Fruit fly (Drosophila melanogaster) whole organism, embryonic: ENCODE data around the gene Cpr67Fb.
A peak's percentile ranks its signal among the peaks of the same experiment; 100 is the strongest.

Source experiments
- Abd-B ChIP-seq: fragments of 200-800 bp; sonication (Bioruptor generic); optimal IDR thresholded peaks from 2 replicates; lab custom pipeline; 2018; ENCODE audit warnings: missing biosample characterization, mild to moderate bottlenecking, missing genetic modification characterization, moderate library complexity
- CG10147 ChIP-seq: fragments of 200-800 bp; sonication (Bioruptor generic); optimal IDR thresholded peaks from 2 replicates; lab custom pipeline; 2019; ENCODE audit warnings: missing biosample characterization, mild to moderate bottlenecking, missing genetic modification characterization, moderate library complexity
- CG10209 ChIP-seq: fragments of 200-800 bp; sonication (Bioruptor generic); optimal IDR thresholded peaks from 3 replicates; lab custom pipeline; 2017; ENCODE audit warnings: missing biosample characterization, mild to moderate bottlenecking, missing genetic modification characterization, missing genetic modification reagents
- CG10321 ChIP-seq: fragments of 200-800 bp; sonication (Bioruptor generic); IDR thresholded peaks from 2 replicates; pipeline ENCODE4 v1.3.6; 2022; ENCODE audit warnings: missing biosample characterization, missing genetic modification characterization
- CG10431 ChIP-seq: fragments of 200-800 bp; sonication (Bioruptor generic); optimal IDR thresholded peaks from 3 replicates; lab custom pipeline; 2018; ENCODE audit warnings: missing biosample characterization, mild to moderate bottlenecking, missing genetic modification characterization
- CG11093 ChIP-seq: fragments of 200-800 bp; sonication (Bioruptor generic); IDR thresholded peaks from 3 replicates; pipeline ENCODE4 v1.3.6; 2022; ENCODE audit warnings: missing biosample characterization, missing genetic modification characterization
- CG12769 ChIP-seq: fragments of 200-800 bp; sonication (Bioruptor generic); optimal IDR thresholded peaks from 2 replicates; lab custom pipeline; 2019; ENCODE audit warnings: missing biosample characterization, mild to moderate bottlenecking, missing genetic modification characterization, moderate library complexity
- CG13296 ChIP-seq: fragments of 200-800 bp; sonication (Bioruptor generic); optimal IDR thresholded peaks from 3 replicates; lab custom pipeline; 2018; ENCODE audit warnings: missing biosample characterization, mild to moderate bottlenecking, missing genetic modification characterization
- CG14441 ChIP-seq: fragments of 200-800 bp; sonication (Bioruptor generic); IDR thresholded peaks from 2 replicates; pipeline ENCODE4 v1.3.6; 2022; ENCODE audit warnings: missing biosample characterization, missing genetic modification characterization
- CG14860 ChIP-seq: fragments of 200-800 bp; sonication (Bioruptor generic); IDR thresholded peaks from 3 replicates; pipeline ENCODE4 v1.3.6; 2022; ENCODE audit warnings: missing biosample characterization, missing genetic modification characterization; ENCODE audit not compliant: partially characterized antibody
- CG15479 ChIP-seq: fragments of 200-800 bp; sonication (Bioruptor generic); optimal IDR thresholded peaks from 3 replicates; lab custom pipeline; 2019; ENCODE audit warnings: missing biosample characterization, mild to moderate bottlenecking, missing genetic modification characterization, moderate library complexity
- CG30431 ChIP-seq: fragments of 200-800 bp; sonication (Bioruptor generic); optimal IDR thresholded peaks from 2 replicates; lab custom pipeline; 2017; ENCODE audit warnings: missing biosample characterization, missing genetic modification characterization
- CG3163 ChIP-seq: fragments of 200-800 bp; sonication (Bioruptor generic); optimal IDR thresholded peaks from 3 replicates; lab custom pipeline; 2016; ENCODE audit warnings: missing biosample characterization, missing genetic modification characterization
- CG32767 ChIP-seq: fragments of 200-800 bp; sonication (Bioruptor generic); IDR thresholded peaks from 2 replicates; pipeline ENCODE4 v1.3.6; 2022; ENCODE audit warnings: missing biosample characterization, missing genetic modification characterization
- CG33213 ChIP-seq: fragments of 200-800 bp; sonication (Bioruptor generic); optimal IDR thresholded peaks from 3 replicates; lab custom pipeline; 2016; ENCODE audit warnings: missing biosample characterization, missing genetic modification characterization
- CG3407 ChIP-seq: fragments of 200-800 bp; sonication (Bioruptor generic); optimal IDR thresholded peaks from 2 replicates; lab custom pipeline; 2018; ENCODE audit warnings: missing biosample characterization, mild to moderate bottlenecking, missing genetic modification characterization
- CG4730 ChIP-seq: fragments of 200-800 bp; sonication (Bioruptor generic); IDR thresholded peaks from 2 replicates; pipeline ENCODE4 v1.3.6; 2022; ENCODE audit warnings: missing biosample characterization, missing genetic modification characterization
- CG7372 ChIP-seq: fragments of 200-800 bp; sonication (Bioruptor generic); IDR thresholded peaks from 2 replicates; pipeline ENCODE4 v1.3.6; 2022; ENCODE audit warnings: missing biosample characterization, missing genetic modification characterization
- CG8388 ChIP-seq: fragments of 200-800 bp; sonication (Bioruptor generic); optimal IDR thresholded peaks from 2 replicates; lab custom pipeline; 2019; ENCODE audit warnings: missing biosample characterization, mild to moderate bottlenecking, missing genetic modification characterization, moderate library complexity
- CG9609 ChIP-seq: fragments of 200-800 bp; sonication (Bioruptor generic); optimal IDR thresholded peaks from 3 replicates; lab custom pipeline; 2016; ENCODE audit warnings: missing biosample characterization, missing genetic modification characterization
- Dp ChIP-seq: fragments of 200-800 bp; sonication (Bioruptor generic); optimal IDR thresholded peaks from 2 replicates; lab custom pipeline; 2018; ENCODE audit warnings: missing biosample characterization, mild to moderate bottlenecking, missing genetic modification characterization, moderate library complexity
- ERR ChIP-seq: fragments of 200-800 bp; sonication (Bioruptor generic); optimal IDR thresholded peaks from 2 replicates; lab custom pipeline; 2016; ENCODE audit warnings: missing biosample characterization, missing genetic modification characterization
- Gsc ChIP-seq: fragments of 200-800 bp; sonication (Bioruptor generic); IDR thresholded peaks from 2 replicates; pipeline ENCODE4 v1.3.6; 2022; ENCODE audit warnings: missing biosample characterization, missing genetic modification characterization
- HLH3B ChIP-seq: fragments of 200-800 bp; sonication (Bioruptor generic); IDR thresholded peaks from 2 replicates; pipeline ENCODE4 v1.3.6; 2022; ENCODE audit warnings: missing biosample characterization, missing genetic modification characterization
- Hsf ChIP-seq: fragments of 200-800 bp; sonication (Bioruptor generic); optimal IDR thresholded peaks from 3 replicates; lab custom pipeline; 2016; ENCODE audit warnings: missing biosample characterization, missing genetic modification characterization
- Jarid2 ChIP-seq: fragments of 200-800 bp; sonication (Bioruptor generic); optimal IDR thresholded peaks from 3 replicates; lab custom pipeline; 2017; ENCODE audit warnings: mild to moderate bottlenecking, missing biosample characterization, missing genetic modification reagents, missing genetic modification characterization
- Lim3 ChIP-seq: fragments of 200-800 bp; sonication (Bioruptor generic); IDR thresholded peaks from 2 replicates; pipeline ENCODE4 v1.3.6; 2022; ENCODE audit warnings: missing biosample characterization, missing genetic modification characterization
- NC2α ChIP-seq: fragments of 200-800 bp; sonication (Bioruptor generic); optimal IDR thresholded peaks from 2 replicates; lab custom pipeline; 2016; ENCODE audit warnings: missing biosample characterization, missing genetic modification characterization
- NK7.1 ChIP-seq: fragments of 200-800 bp; sonication (Bioruptor generic); optimal IDR thresholded peaks from 3 replicates; lab custom pipeline; 2016; ENCODE audit warnings: missing biosample characterization, missing genetic modification characterization
- Six4 ChIP-seq: fragments of 200-800 bp; sonication (Bioruptor generic); optimal IDR thresholded peaks from 2 replicates; lab custom pipeline; 2016; ENCODE audit warnings: missing biosample characterization, missing genetic modification characterization
- bcd ChIP-seq: fragments of 200-800 bp; sonication (Bioruptor generic); optimal IDR thresholded peaks from 2 replicates; lab custom pipeline; 2017; ENCODE audit warnings: missing biosample characterization, mild to moderate bottlenecking, missing genetic modification characterization
- btn ChIP-seq: fragments of 200-800 bp; sonication (Bioruptor generic); optimal IDR thresholded peaks from 2 replicates; lab custom pipeline; 2016; ENCODE audit warnings: missing biosample characterization, missing genetic modification characterization
- fd102C ChIP-seq: fragments of 200-800 bp; sonication (Bioruptor generic); optimal IDR thresholded peaks from 2 replicates; lab custom pipeline; 2018; ENCODE audit warnings: missing biosample characterization, mild to moderate bottlenecking, missing genetic modification characterization, moderate library complexity
- fd96Cb ChIP-seq: fragments of 200-800 bp; sonication (Bioruptor generic); optimal IDR thresholded peaks from 2 replicates; lab custom pipeline; 2018; ENCODE audit warnings: missing biosample characterization, mild to moderate bottlenecking, missing genetic modification characterization, moderate library complexity
- ftz-f1 ChIP-seq: fragments of 200-800 bp; sonication (Bioruptor generic); optimal IDR thresholded peaks from 2 replicates; lab custom pipeline; 2016; ENCODE audit warnings: missing biosample characterization, missing genetic modification characterization
- gt ChIP-seq: fragments of 200-800 bp; sonication (Bioruptor generic); IDR thresholded peaks from 2 replicates; pipeline ENCODE4 v1.3.6; 2022; ENCODE audit warnings: missing biosample characterization, missing genetic modification characterization
- ken ChIP-seq: fragments of 200-800 bp; sonication (Bioruptor generic); IDR thresholded peaks from 3 replicates; pipeline ENCODE4 v1.3.6; 2022; ENCODE audit warnings: missing biosample characterization, missing genetic modification characterization
- lab ChIP-seq: fragments of 200-800 bp; sonication (Bioruptor generic); optimal IDR thresholded peaks from 3 replicates; lab custom pipeline; 2017; ENCODE audit warnings: missing biosample characterization, missing genetic modification characterization, mild to moderate bottlenecking, moderate library complexity, missing genetic modification reagents
- lov ChIP-seq, 2 experiments: fragments of 200-800 bp in 1 of 2; fragments of >200 bp in 1 of 2; sonication (Bioruptor generic) in 1 of 2; IDR thresholded peaks in 1 of 2; optimal IDR thresholded peaks in 1 of 2; 2 replicates in 1 of 2; 3 replicates in 1 of 2; pipeline versions ENCODE4 v1.3.6 to Lab custom; 2017 to 2022; ENCODE audit warnings: missing biosample characterization in 1 of 2, missing genetic modification characterization in 1 of 2
- nerfin-1 ChIP-seq: fragments of 200-800 bp; sonication (Bioruptor generic); optimal IDR thresholded peaks from 3 replicates; lab custom pipeline; 2019; ENCODE audit warnings: missing biosample characterization, mild to moderate bottlenecking, missing genetic modification characterization, moderate library complexity
- nerfin-2 ChIP-seq: fragments of 200-800 bp; sonication (Bioruptor generic); IDR thresholded peaks from 2 replicates; pipeline ENCODE4 v1.3.6; 2022; ENCODE audit warnings: missing biosample characterization, missing genetic modification characterization; ENCODE audit not compliant: partially characterized antibody
- org-1 ChIP-seq: fragments of 200-800 bp; sonication (Bioruptor generic); optimal IDR thresholded peaks from 2 replicates; lab custom pipeline; 2017; ENCODE audit warnings: missing biosample characterization, missing genetic modification characterization
- psq ChIP-seq: fragments of 200-800 bp; sonication (Bioruptor generic); optimal IDR thresholded peaks from 2 replicates; lab custom pipeline; 2017; ENCODE audit warnings: missing biosample characterization, missing genetic modification characterization
- salm ChIP-seq: fragments of 200-800 bp; sonication (Bioruptor generic); optimal IDR thresholded peaks from 2 replicates; lab custom pipeline; 2018; ENCODE audit warnings: missing biosample characterization, mild to moderate bottlenecking, missing genetic modification characterization
- scrt ChIP-seq: fragments of 200-800 bp; sonication (Bioruptor generic); optimal IDR thresholded peaks from 2 replicates; lab custom pipeline; 2018; ENCODE audit warnings: missing biosample characterization, mild to moderate bottlenecking, missing genetic modification characterization, moderate library complexity
- sens ChIP-seq: fragments of 200-800 bp; sonication (Bioruptor generic); peaks from one replicate; lab custom pipeline; 2016; ENCODE audit warnings: missing biosample characterization, missing genetic modification characterization
- sim ChIP-seq: fragments of 200-800 bp; sonication (Bioruptor generic); IDR thresholded peaks from 2 replicates; pipeline ENCODE4 v1.3.6; 2022; ENCODE audit warnings: missing biosample characterization, missing genetic modification characterization
- slp2 ChIP-seq: fragments of 200-800 bp; sonication (Bioruptor generic); optimal IDR thresholded peaks from 2 replicates; lab custom pipeline; 2016; ENCODE audit warnings: missing biosample characterization, missing genetic modification characterization
- stc ChIP-seq: fragments of 200-800 bp; sonication (Bioruptor generic); IDR thresholded peaks from 2 replicates; pipeline ENCODE4 v1.3.6; 2022; ENCODE audit warnings: missing biosample characterization, missing genetic modification characterization
- vnd ChIP-seq: fragments of 200-800 bp; sonication (Bioruptor generic); IDR thresholded peaks from 3 replicates; pipeline ENCODE4 v1.3.6; 2022; ENCODE audit warnings: missing biosample characterization, missing genetic modification characterization; ENCODE audit not compliant: partially characterized antibody

The Cpr67Fb gene

dm6 chr3L:10856534-10857030, 37.4 kb upstream of the Cpr67Fb start (continued):
- TF ChIP-seq gt (GFP tag; lab: Robert Waterston, UW) (no peak), vnd (GFP tag; lab: Robert Waterston, UW) (peak; percentile 23; the same call in 1 of the 3 replicates), ftz-f1 (GFP tag; lab: Kevin White, UChicago) (peak; percentile 68), fd96Cb (tag; lab: Kevin White, UChicago) (no peak), CG14860 (GFP tag; lab: Robert Waterston, UW) (no peak), CG10321 (peak; percentile 95), CG30431 (GFP tag; lab: Kevin White, UChicago) (no peak), Abd-B (GFP tag; lab: Kevin White, UChicago) (peak; percentile 42), nerfin-1 (tag; lab: Kevin White, UChicago) (peak; percentile 80), CG3163 (GFP tag; lab: Kevin White, UChicago) (peak; percentile 69), CG7372 (GFP tag; lab: Robert Waterston, UW) (no peak), CG8388 (GFP tag; lab: Kevin White, UChicago) (peak; percentile 7), CG33213 (peak; percentile 4), HLH3B (peak; percentile 23; the same call in 1 of the 2 replicates), sens (GFP tag; lab: Kevin White, UChicago) (peak; percentile 95), Dp (GFP tag; lab: Kevin White, UChicago) (no peak), sim (no peak), stc (GFP tag; lab: Robert Waterston, UW) (peak; percentile 10; the same call in 1 of the 2 replicates), CG9609 (peak; percentile 21), CG3407 (GFP tag; lab: Kevin White, UChicago) (peak; percentile 28), CG10431 (GFP tag; lab: Kevin White, UChicago) (no peak), CG32767 (GFP tag; lab: Robert Waterston, UW) (peak; percentile 79; the same call in 1 of the 2 replicates), CG14441 (GFP tag; lab: Robert Waterston, UW) (0 out of 2 replicates have a peak, but pooled peaks have one; percentile 14), CG11093 (GFP tag; lab: Robert Waterston, UW) (no peak), Six4 (GFP tag; lab: Kevin White, UChicago) (peak; percentile 50), NC2α (GFP tag; lab: Kevin White, UChicago) (peak; percentile 59), lov (optimal IDR thresholded peaks at IDR 0.05; lab: Kevin White, UChicago) (no peak), lov (GFP tag; IDR thresholded peaks at IDR 0.05; lab: Robert Waterston, UW) (peak; percentile 74; the same call in 2 of the 3 replicates), ken (GFP tag; lab: Robert Waterston, UW) (no peak), Hsf (no peak), btn (GFP tag; lab: Kevin White, UChicago) (no peak), org-1 (GFP tag; lab: Kevin White, UChicago) (no peak), CG10209 (GFP tag; lab: Kevin White, UChicago) (no peak), fd102C (GFP tag; lab: Kevin White, UChicago) (peak; percentile 23), CG10147 (GFP tag; lab: Kevin White, UChicago) (peak; percentile 24), CG12769 (tag; lab: Kevin White, UChicago) (peak; percentile 85), salm (tag; lab: Kevin White, UChicago) (peak; percentile 56), ERR (peak; percentile 52), psq (GFP tag; lab: Kevin White, UChicago) (peak; percentile 7), NK7.1 (no peak), Jarid2 (GFP tag; lab: Kevin White, UChicago) (peak; percentile 43), CG15479 (peak; percentile 88), Lim3 (GFP tag; lab: Robert Waterston, UW) (no peak), lab (peak; percentile 42), bcd (peak; percentile 39), slp2 (GFP tag; lab: Kevin White, UChicago) (no peak), Gsc (no peak), scrt (GFP tag; lab: Kevin White, UChicago) (peak; percentile 74), CG13296 (GFP tag; lab: Kevin White, UChicago) (no peak), nerfin-2 (GFP tag; lab: Robert Waterston, UW) (peak; percentile 48; the same call in 1 of the 2 replicates), CG4730 (GFP tag; lab: Robert Waterston, UW) (no peak)
